Fruit fly (Drosophila melanogaster) whole organism, embryonic: ENCODE data around the gene RpL6.

Experiments used
- Ada2b ChIP-seq: fragments of 200-800 bp; sonication (Bioruptor generic); IDR thresholded peaks from 2 replicates; pipeline ENCODE4 v1.3.6; 2022; ENCODE audit warnings: missing biosample characterization, missing genetic modification characterization
- Asciz ChIP-seq: fragments of 200-800 bp; sonication (Bioruptor generic); optimal IDR thresholded peaks from 2 replicates; lab custom pipeline; 2017; ENCODE audit warnings: missing biosample characterization, mild to moderate bottlenecking, missing genetic modification characterization, missing genetic modification reagents
- Bgb ChIP-seq: fragments of 200-800 bp; sonication (Bioruptor generic); IDR thresholded peaks from 2 replicates; pipeline ENCODE4 v1.3.6; 2022; ENCODE audit warnings: missing biosample characterization, missing genetic modification characterization; ENCODE audit not compliant: partially characterized antibody
- CG10543 ChIP-seq: fragments of 200-800 bp; sonication (Bioruptor generic); optimal IDR thresholded peaks from 3 replicates; lab custom pipeline; 2017; ENCODE audit warnings: missing biosample characterization, mild to moderate bottlenecking, missing genetic modification characterization, moderate library complexity
- CG11085 ChIP-seq: fragments of 200-800 bp; sonication (Bioruptor generic); IDR thresholded peaks from 2 replicates; pipeline ENCODE4 v1.3.6; 2022; ENCODE audit warnings: missing biosample characterization, missing genetic modification characterization
- CG13296 ChIP-seq: fragments of 200-800 bp; sonication (Bioruptor generic); optimal IDR thresholded peaks from 3 replicates; lab custom pipeline; 2018; ENCODE audit warnings: missing biosample characterization, mild to moderate bottlenecking, missing genetic modification characterization
- CG15514 ChIP-seq: fragments of 200-800 bp; sonication (Bioruptor generic); optimal IDR thresholded peaks from 3 replicates; lab custom pipeline; 2017; ENCODE audit warnings: missing biosample characterization, missing genetic modification characterization, mild to moderate bottlenecking, moderate library complexity, missing genetic modification reagents
- CG16813 ChIP-seq: fragments of 200-800 bp; sonication (Bioruptor generic); IDR thresholded peaks from 3 replicates; pipeline ENCODE4 v1.3.6; 2022; ENCODE audit warnings: missing biosample characterization, missing genetic modification characterization; ENCODE audit not compliant: partially characterized antibody
- CG17912 ChIP-seq: fragments of 200-800 bp; sonication (Bioruptor generic); optimal IDR thresholded peaks from 2 replicates; lab custom pipeline; 2018; ENCODE audit warnings: missing biosample characterization, mild to moderate bottlenecking, missing genetic modification characterization
- CG1832 ChIP-seq: fragments of 200-800 bp; sonication (Bioruptor generic); optimal IDR thresholded peaks from 2 replicates; lab custom pipeline; 2017; ENCODE audit warnings: missing biosample characterization, mild to moderate bottlenecking, missing genetic modification characterization, inconsistent platforms
- CG18764 ChIP-seq: fragments of 200-800 bp; sonication (Bioruptor generic); optimal IDR thresholded peaks from 3 replicates; lab custom pipeline; 2016; ENCODE audit warnings: missing biosample characterization, missing genetic modification characterization
- CG2129 ChIP-seq: fragments of 200-800 bp; sonication (Bioruptor generic); IDR thresholded peaks from 2 replicates; pipeline ENCODE4 v1.3.6; 2022; ENCODE audit warnings: missing biosample characterization, missing genetic modification characterization; ENCODE audit not compliant: partially characterized antibody
- CG3065 ChIP-seq: fragments of 200-800 bp; sonication (Bioruptor generic); optimal IDR thresholded peaks from 2 replicates; lab custom pipeline; 2016; ENCODE audit warnings: missing biosample characterization, missing genetic modification characterization
- CG34422 ChIP-seq: fragments of 200-800 bp; sonication (Bioruptor generic); IDR thresholded peaks from 3 replicates; pipeline ENCODE4 v1.3.6; 2022; ENCODE audit warnings: missing biosample characterization, missing genetic modification characterization
- CG4730 ChIP-seq: fragments of 200-800 bp; sonication (Bioruptor generic); IDR thresholded peaks from 2 replicates; pipeline ENCODE4 v1.3.6; 2022; ENCODE audit warnings: missing biosample characterization, missing genetic modification characterization
- CG7357 ChIP-seq: fragments of 200-800 bp; sonication (Bioruptor generic); IDR thresholded peaks from 3 replicates; pipeline ENCODE4 v1.3.6; 2022; ENCODE audit warnings: missing biosample characterization, missing genetic modification characterization
- CG8944 ChIP-seq: fragments of 200-800 bp; sonication (Bioruptor generic); optimal IDR thresholded peaks from 3 replicates; lab custom pipeline; 2016; ENCODE audit warnings: missing biosample characterization, missing genetic modification characterization
- Dad ChIP-seq: fragments of 200-800 bp; sonication (Bioruptor generic); optimal IDR thresholded peaks from 3 replicates; lab custom pipeline; 2016; ENCODE audit warnings: missing biosample characterization, missing genetic modification characterization
- Dfd ChIP-seq, 2 experiments: fragments of >200 bp; optimal IDR thresholded peaks; 2 replicates each; lab custom pipeline; 2017; ENCODE audit warnings: missing biosample characterization in 2 of 2, missing genetic modification characterization in 2 of 2
- Elba2 ChIP-seq: fragments of 200-800 bp; sonication (Bioruptor generic); optimal IDR thresholded peaks from 3 replicates; lab custom pipeline; 2016; ENCODE audit warnings: missing biosample characterization, missing genetic modification characterization
- Fer1 ChIP-seq: fragments of 200-800 bp; sonication (Bioruptor generic); optimal IDR thresholded peaks from 2 replicates; lab custom pipeline; 2017; ENCODE audit warnings: missing biosample characterization, mild to moderate bottlenecking, missing genetic modification characterization
- Gug ChIP-seq: fragments of 200-800 bp; sonication (Bioruptor generic); IDR thresholded peaks from 4 replicates; pipeline ENCODE4 v1.3.6; 2022; ENCODE audit warnings: missing biosample characterization, missing genetic modification characterization
- HHEX ChIP-seq: fragments of 200-800 bp; sonication (Bioruptor generic); optimal IDR thresholded peaks from 3 replicates; lab custom pipeline; 2017; ENCODE audit warnings: missing biosample characterization, mild to moderate bottlenecking, missing genetic modification characterization, missing genetic modification reagents
- Hand ChIP-seq: fragments of 200-800 bp; sonication (Bioruptor generic); optimal IDR thresholded peaks from 2 replicates; lab custom pipeline; 2017; ENCODE audit warnings: mild to moderate bottlenecking, missing biosample characterization, missing genetic modification reagents, missing genetic modification characterization
- Nf-YC ChIP-seq: fragments of 200-800 bp; optimal IDR thresholded peaks from 3 replicates; lab custom pipeline; 2019; ENCODE audit warnings: missing biosample characterization, mild to moderate bottlenecking, missing genetic modification characterization, moderate library complexity
- Oaz ChIP-seq: fragments of 200-800 bp; sonication (Bioruptor generic); IDR thresholded peaks from 2 replicates; pipeline ENCODE4 v1.3.6; 2022; ENCODE audit warnings: missing biosample characterization, missing genetic modification characterization
- Sry-β ChIP-seq: fragments of 200-800 bp; sonication (Bioruptor generic); optimal IDR thresholded peaks from 2 replicates; lab custom pipeline; 2018; ENCODE audit warnings: missing biosample characterization, mild to moderate bottlenecking, missing genetic modification characterization, moderate library complexity
- Stat92E ChIP-seq, 3 experiments: fragments of >200 bp in 2 of 3; fragments of 200-800 bp in 1 of 3; sonication (Bioruptor generic) in 1 of 3; optimal IDR thresholded peaks; 2 replicates each; lab custom pipeline; 2017 to 2019; ENCODE audit warnings: missing biosample characterization in 3 of 3, missing genetic modification characterization in 3 of 3, mild to moderate bottlenecking in 1 of 3, moderate library complexity in 1 of 3
- amos ChIP-seq: fragments of 200-800 bp; sonication (Bioruptor generic); IDR thresholded peaks from 2 replicates; pipeline ENCODE4 v1.3.6; 2022; ENCODE audit warnings: missing biosample characterization, missing genetic modification characterization; ENCODE audit not compliant: partially characterized antibody
- bigmax ChIP-seq: fragments of 200-800 bp; sonication (Bioruptor generic); optimal IDR thresholded peaks from 2 replicates; lab custom pipeline; 2018; ENCODE audit warnings: missing biosample characterization, mild to moderate bottlenecking, missing genetic modification characterization
- danr ChIP-seq: fragments of 200-800 bp; sonication (Bioruptor generic); IDR thresholded peaks from 2 replicates; pipeline ENCODE4 v1.3.6; 2022; ENCODE audit warnings: missing biosample characterization, missing genetic modification characterization
- dmrt99B ChIP-seq: fragments of 200-800 bp; sonication (Bioruptor generic); optimal IDR thresholded peaks from 2 replicates; lab custom pipeline; 2018; ENCODE audit warnings: missing biosample characterization, mild to moderate bottlenecking, missing genetic modification characterization, moderate library complexity
- emc ChIP-seq: fragments of 200-800 bp; sonication (Bioruptor generic); optimal IDR thresholded peaks from 2 replicates; lab custom pipeline; 2016; ENCODE audit warnings: missing biosample characterization, missing genetic modification characterization
- hth ChIP-seq: fragments of >200 bp; optimal IDR thresholded peaks from 2 replicates; lab custom pipeline; 2017; ENCODE audit warnings: inconsistent platforms
- lab ChIP-seq: fragments of 200-800 bp; sonication (Bioruptor generic); optimal IDR thresholded peaks from 3 replicates; lab custom pipeline; 2017; ENCODE audit warnings: missing biosample characterization, missing genetic modification characterization, mild to moderate bottlenecking, moderate library complexity, missing genetic modification reagents
- lola ChIP-seq, 3 experiments: fragments of >200 bp in 2 of 3; fragments of 200-800 bp in 1 of 3; sonication (Bioruptor generic) in 1 of 3; optimal IDR thresholded peaks; 2 replicates each; lab custom pipeline; 2017 to 2019; ENCODE audit warnings: missing biosample characterization in 3 of 3, missing genetic modification characterization in 3 of 3, mild to moderate bottlenecking in 1 of 3, moderate library complexity in 1 of 3
- mld ChIP-seq: fragments of 200-800 bp; sonication (Bioruptor generic); IDR thresholded peaks from 3 replicates; pipeline ENCODE4 v1.3.6; 2022; ENCODE audit warnings: missing biosample characterization, missing genetic modification characterization; ENCODE audit not compliant: partially characterized antibody
- nerfin-2 ChIP-seq: fragments of 200-800 bp; sonication (Bioruptor generic); IDR thresholded peaks from 2 replicates; pipeline ENCODE4 v1.3.6; 2022; ENCODE audit warnings: missing biosample characterization, missing genetic modification characterization; ENCODE audit not compliant: partially characterized antibody
- nom ChIP-seq: fragments of 200-800 bp; sonication (Bioruptor generic); optimal IDR thresholded peaks from 2 replicates; lab custom pipeline; 2017; ENCODE audit warnings: missing biosample characterization, missing genetic modification characterization, mild to moderate bottlenecking, moderate library complexity, missing genetic modification reagents
- p53 ChIP-seq: fragments of 200-800 bp; sonication (Bioruptor generic); optimal IDR thresholded peaks from 2 replicates; lab custom pipeline; 2016; ENCODE audit warnings: missing biosample characterization, missing genetic modification characterization
- peb ChIP-seq: fragments of 200-800 bp; sonication (Bioruptor generic); IDR thresholded peaks from 2 replicates; pipeline ENCODE4 v1.3.6; 2022; ENCODE audit warnings: missing biosample characterization, missing genetic modification characterization
- pzg ChIP-seq: fragments of 200-800 bp; sonication (Bioruptor generic); optimal IDR thresholded peaks from 3 replicates; lab custom pipeline; 2018; ENCODE audit warnings: missing biosample characterization, mild to moderate bottlenecking, missing genetic modification characterization, moderate library complexity
- sisA ChIP-seq: fragments of 200-800 bp; sonication (Bioruptor generic); IDR thresholded peaks from 2 replicates; pipeline ENCODE4 v1.3.6; 2022; ENCODE audit warnings: missing biosample characterization, missing genetic modification characterization
- sr ChIP-seq: fragments of 200-800 bp; sonication (Bioruptor generic); IDR thresholded peaks from 3 replicates; pipeline ENCODE4 v1.3.6; 2022; ENCODE audit warnings: missing biosample characterization, missing genetic modification characterization
- sug ChIP-seq: fragments of 200-800 bp; optimal IDR thresholded peaks from 2 replicates; lab custom pipeline; 2019; ENCODE audit warnings: missing biosample characterization, mild to moderate bottlenecking, missing genetic modification characterization, moderate library complexity
- trh ChIP-seq: fragments of 200-800 bp; sonication (Bioruptor generic); optimal IDR thresholded peaks from 2 replicates; lab custom pipeline; 2016; ENCODE audit warnings: missing biosample characterization, missing genetic modification characterization
- tup ChIP-seq: fragments of 200-800 bp; sonication (Bioruptor generic); optimal IDR thresholded peaks from 2 replicates; lab custom pipeline; 2016; ENCODE audit warnings: missing biosample characterization, mild to moderate bottlenecking, missing genetic modification characterization, moderate library complexity
- wor ChIP-seq: fragments of 200-800 bp; sonication (Bioruptor generic); IDR thresholded peaks from 2 replicates; pipeline ENCODE4 v1.3.6; 2022; ENCODE audit warnings: missing biosample characterization, missing genetic modification characterization
- zf30C ChIP-seq: fragments of 200-800 bp; sonication (Bioruptor generic); optimal IDR thresholded peaks from 3 replicates; lab custom pipeline; 2018; ENCODE audit warnings: missing biosample characterization, mild to moderate bottlenecking, missing genetic modification characterization
- zfh2 ChIP-seq: fragments of 200-800 bp; sonication (Bioruptor generic); optimal IDR thresholded peaks from 2 replicates; lab custom pipeline; 2016; ENCODE audit warnings: missing biosample characterization, missing genetic modification characterization

The RpL6 gene

DNA sequence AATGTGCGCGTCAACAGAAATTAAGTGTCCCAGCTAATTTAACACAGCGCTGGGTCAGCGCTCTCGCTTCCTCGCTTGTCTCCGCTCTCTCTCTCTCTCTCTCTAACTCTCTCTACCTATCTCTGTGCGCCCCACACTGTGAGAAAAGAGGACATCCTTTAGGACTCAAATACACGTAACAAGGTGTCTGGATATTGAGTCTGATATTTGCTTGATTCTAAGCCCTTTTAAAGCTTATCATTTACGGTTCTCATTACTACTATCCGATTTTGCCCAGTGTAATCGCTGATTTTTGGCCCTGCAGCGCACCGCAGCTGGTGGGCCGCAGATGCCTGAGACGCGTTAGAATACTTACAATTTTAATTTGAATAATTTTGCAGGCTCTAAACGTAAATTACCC is 40.5 kb upstream of the RpL6 start (continued):
- TF ChIP-seq CG11085 (GFP tag; lab: Robert Waterston, UW): no peak
- no peak for TF ChIP-seq CG2129 (GFP tag; lab: Robert Waterston, UW)
- TF ChIP-seq bigmax (GFP tag; lab: Kevin White, UChicago): no peak
- TF ChIP-seq CG17912 (GFP tag; lab: Kevin White, UChicago): no peak
- no peak for TF ChIP-seq CG34422 (GFP tag; lab: Robert Waterston, UW)
- TF ChIP-seq emc (GFP tag; lab: Kevin White, UChicago): no peak
- TF ChIP-seq Elba2 (GFP tag; lab: Kevin White, UChicago): no peak
- TF ChIP-seq CG8944 (GFP tag; lab: Kevin White, UChicago): peak; percentile 3
- no peak for TF ChIP-seq CG3065 (GFP tag; lab: Kevin White, UChicago)
- no peak for TF ChIP-seq nerfin-2 (GFP tag; lab: Robert Waterston, UW)
- no peak for TF ChIP-seq Sry-β (GFP tag; lab: Kevin White, UChicago)
- TF ChIP-seq sisA (GFP tag; lab: Robert Waterston, UW): 0 out of 2 replicates have a peak, but pooled peaks have one; percentile 52
- TF ChIP-seq wor: no peak
- no peak for TF ChIP-seq CG13296 (GFP tag; lab: Kevin White, UChicago)
- peak; percentile 9 for TF ChIP-seq Dad (GFP tag; lab: Kevin White, UChicago)
- TF ChIP-seq Bgb (GFP tag; lab: Robert Waterston, UW): no peak
- TF ChIP-seq CG4730 (GFP tag; lab: Robert Waterston, UW): no peak
- TF ChIP-seq CG16813 (GFP tag; lab: Robert Waterston, UW): no peak
- TF ChIP-seq Stat92E (GFP tag; optimal IDR thresholded peaks at IDR 0.05; lab: Kevin White, UChicago): no peak
- TF ChIP-seq CG18764 (GFP tag; lab: Kevin White, UChicago): no peak
- TF ChIP-seq dmrt99B: peak; percentile 32
- TF ChIP-seq HHEX (GFP tag; lab: Kevin White, UChicago): peak; percentile 45
- TF ChIP-seq CG15514: peak; percentile 41
- TF ChIP-seq lab (GFP tag; lab: Kevin White, UChicago): peak; percentile 80
- peak; percentile 12 for TF ChIP-seq zfh2 (GFP tag; lab: Kevin White, UChicago)
- TF ChIP-seq pzg (GFP tag; lab: Kevin White, UChicago): no peak
- TF ChIP-seq amos: no peak
- TF ChIP-seq CG10543: no peak
- TF ChIP-seq peb (GFP tag; lab: Robert Waterston, UW): no peak
- TF ChIP-seq Dfd (GFP tag; optimal IDR thresholded peaks at IDR 0.05; lab: Kevin White, UChicago): no peak
- no peak for TF ChIP-seq Nf-YC (tag; lab: Kevin White, UChicago)
- TF ChIP-seq Asciz (GFP tag; lab: Kevin White, UChicago): no peak
- TF ChIP-seq trh (GFP tag; lab: Kevin White, UChicago): no peak
- TF ChIP-seq lola (GFP tag; optimal IDR thresholded peaks at IDR 0.05; lab: Kevin White, UChicago): no peak
- no peak for TF ChIP-seq tup (GFP tag; lab: Kevin White, UChicago)
- no peak for TF ChIP-seq danr (GFP tag; lab: Robert Waterston, UW)
- no peak for TF ChIP-seq CG1832 (GFP tag; lab: Kevin White, UChicago)
- no peak for TF ChIP-seq CG7357 (GFP tag; lab: Robert Waterston, UW)
- no peak for TF ChIP-seq mld (GFP tag; lab: Robert Waterston, UW)
- 0 out of 2 replicates have a peak, but pooled peaks have one; percentile 24 for TF ChIP-seq Oaz (GFP tag; lab: Robert Waterston, UW)
- peak; percentile 29 for TF ChIP-seq zf30C (GFP tag; lab: Kevin White, UChicago)
- peak; percentile 67 for TF ChIP-seq Fer1 (GFP tag; lab: Kevin White, UChicago)
- TF ChIP-seq sug: peak; percentile 3
- TF ChIP-seq nom: no peak
- no peak for TF ChIP-seq Ada2b (GFP tag; lab: Robert Waterston, UW)
- TF ChIP-seq Hand: peak; percentile 69
- no peak for TF ChIP-seq hth
- no peak for TF ChIP-seq p53 (GFP tag; lab: Kevin White, UChicago)
- no peak for TF ChIP-seq sr
- peak; percentile 30; the same call in 1 of the 4 replicates for TF ChIP-seq Gug (GFP tag; lab: Robert Waterston, UW)
